Fruit fly (Drosophila melanogaster) whole organism, prepupa: ENCODE measurements around the gene Gr93a.

Experiments
- Blimp-1 ChIP-seq: fragments of 200-800 bp; sonication (Bioruptor generic); optimal IDR thresholded peaks from 3 replicates; lab custom pipeline; 2017; ENCODE audit warnings: missing biosample characterization, missing genetic modification characterization, mild to moderate bottlenecking, moderate library complexity, missing genetic modification reagents
- CG10631 ChIP-seq: fragments of 200-800 bp; sonication (Bioruptor generic); optimal IDR thresholded peaks from 2 replicates; lab custom pipeline; 2016; ENCODE audit warnings: missing biosample characterization, missing genetic modification characterization
- CG10669 ChIP-seq: fragments of 200-800 bp; sonication (Bioruptor generic); optimal IDR thresholded peaks from 3 replicates; lab custom pipeline; 2018; ENCODE audit warnings: missing biosample characterization, mild to moderate bottlenecking, missing genetic modification characterization, moderate library complexity
- CG11294 ChIP-seq: fragments of 200-800 bp; sonication (Bioruptor generic); IDR thresholded peaks from 2 replicates; pipeline ENCODE4 v1.3.6; 2022; ENCODE audit warnings: missing biosample characterization, missing genetic modification characterization
- CG11762 ChIP-seq: fragments of 200-800 bp; sonication (Bioruptor generic); optimal IDR thresholded peaks from 3 replicates; lab custom pipeline; 2016; ENCODE audit warnings: missing biosample characterization, missing genetic modification characterization; ENCODE audit not compliant: insufficient read depth
- CG11902 ChIP-seq: fragments of 200-800 bp; sonication (Bioruptor generic); optimal IDR thresholded peaks from 3 replicates; lab custom pipeline; 2016; ENCODE audit warnings: missing biosample characterization, missing genetic modification characterization
- CG15336 ChIP-seq: fragments of 200-800 bp; sonication (Bioruptor generic); IDR thresholded peaks from 2 replicates; pipeline ENCODE4 v1.3.6; 2022; ENCODE audit warnings: missing biosample characterization, missing genetic modification characterization
- CG16779 ChIP-seq: fragments of 200-800 bp; sonication (Bioruptor generic); optimal IDR thresholded peaks from 3 replicates; lab custom pipeline; 2017; ENCODE audit warnings: missing biosample characterization, mild to moderate bottlenecking, missing genetic modification characterization
- CG3032 ChIP-seq: fragments of 200-800 bp; optimal IDR thresholded peaks from 2 replicates; lab custom pipeline; 2019; ENCODE audit warnings: missing biosample characterization, mild to moderate bottlenecking, missing genetic modification characterization, moderate library complexity
- CG31627 ChIP-seq: fragments of 200-800 bp; sonication (Bioruptor generic); optimal IDR thresholded peaks from 3 replicates; lab custom pipeline; 2016; ENCODE audit warnings: missing biosample characterization, missing genetic modification characterization
- CG32006 ChIP-seq: fragments of 200-800 bp; sonication (Bioruptor generic); optimal IDR thresholded peaks from 3 replicates; lab custom pipeline; 2017; ENCODE audit warnings: missing biosample characterization, mild to moderate bottlenecking, missing genetic modification characterization
- CG6163 ChIP-seq: fragments of 200-800 bp; sonication (Bioruptor generic); IDR thresholded peaks from 3 replicates; pipeline ENCODE4 v1.3.6; 2022; ENCODE audit warnings: missing biosample characterization, missing genetic modification characterization
- CG6276 ChIP-seq: fragments of 200-800 bp; sonication (Bioruptor generic); optimal IDR thresholded peaks from 2 replicates; lab custom pipeline; 2017; ENCODE audit warnings: missing biosample characterization, mild to moderate bottlenecking, missing genetic modification characterization
- CG6792 ChIP-seq: fragments of 200-800 bp; sonication (Bioruptor generic); optimal IDR thresholded peaks from 3 replicates; lab custom pipeline; 2016; ENCODE audit warnings: missing biosample characterization, missing genetic modification characterization
- CG6808 ChIP-seq: fragments of 200-800 bp; sonication (Bioruptor generic); optimal IDR thresholded peaks from 3 replicates; lab custom pipeline; 2017; ENCODE audit warnings: missing biosample characterization, missing genetic modification characterization, mild to moderate bottlenecking, moderate library complexity, missing genetic modification reagents
- CG6854 ChIP-seq: fragments of 200-800 bp; sonication (Bioruptor generic); optimal IDR thresholded peaks from 2 replicates; lab custom pipeline; 2017; ENCODE audit warnings: missing biosample characterization, mild to moderate bottlenecking, missing genetic modification characterization
- CG7368 ChIP-seq: fragments of 200-800 bp; sonication (Bioruptor generic); optimal IDR thresholded peaks from 3 replicates; lab custom pipeline; 2016; ENCODE audit warnings: missing biosample characterization, missing genetic modification characterization
- CG8119 ChIP-seq: fragments of 200-800 bp; sonication (Bioruptor generic); IDR thresholded peaks from 3 replicates; pipeline ENCODE4 v1.3.6; 2022; ENCODE audit warnings: missing biosample characterization, missing genetic modification characterization
- CG8319 ChIP-seq: fragments of 200-800 bp; sonication (Bioruptor generic); optimal IDR thresholded peaks from 3 replicates; lab custom pipeline; 2016; ENCODE audit warnings: missing biosample characterization, missing genetic modification characterization
- CG9139 ChIP-seq: fragments of 200-800 bp; sonication (Bioruptor generic); optimal IDR thresholded peaks from 3 replicates; lab custom pipeline; 2017; ENCODE audit warnings: missing biosample characterization, mild to moderate bottlenecking, missing genetic modification characterization
- Eip75B ChIP-seq: fragments of 200-800 bp; sonication (Bioruptor generic); optimal IDR thresholded peaks from 3 replicates; lab custom pipeline; 2016; ENCODE audit warnings: missing biosample characterization, missing genetic modification characterization
- Eip78C ChIP-seq: fragments of 200-800 bp; sonication (Bioruptor generic); peaks from one replicate; lab custom pipeline; 2016; ENCODE audit warnings: missing biosample characterization, missing genetic modification characterization
- Eip93F ChIP-seq: fragments of 200-800 bp; sonication (Bioruptor generic); optimal IDR thresholded peaks from 2 replicates; lab custom pipeline; 2016; ENCODE audit warnings: missing biosample characterization, mild to moderate bottlenecking, missing genetic modification characterization
- Ets21C ChIP-seq: fragments of 200-800 bp; sonication (Bioruptor generic); optimal IDR thresholded peaks from 3 replicates; lab custom pipeline; 2016; ENCODE audit warnings: missing biosample characterization, missing genetic modification characterization
- Ets96B ChIP-seq: fragments of 200-800 bp; optimal IDR thresholded peaks from 2 replicates; lab custom pipeline; 2019; ENCODE audit warnings: missing biosample characterization, mild to moderate bottlenecking, missing genetic modification characterization, moderate library complexity
- Hr38 ChIP-seq: sonication (Bioruptor generic); optimal IDR thresholded peaks from 2 replicates; lab custom pipeline; 2016; ENCODE audit warnings: missing biosample characterization, missing genetic modification characterization
- Hr39 ChIP-seq: fragments of 200-800 bp; sonication (Bioruptor generic); optimal IDR thresholded peaks from 2 replicates; lab custom pipeline; 2016; ENCODE audit warnings: missing biosample characterization, missing genetic modification characterization
- Hr4 ChIP-seq: fragments of 200-800 bp; sonication (Bioruptor generic); optimal IDR thresholded peaks from 3 replicates; lab custom pipeline; 2016; ENCODE audit warnings: missing biosample characterization, missing genetic modification characterization
- Lpt ChIP-seq: fragments of 200-800 bp; sonication (Bioruptor generic); optimal IDR thresholded peaks from 3 replicates; lab custom pipeline; 2016; ENCODE audit warnings: missing biosample characterization, missing genetic modification characterization
- Met ChIP-seq: fragments of 200-800 bp; sonication (Bioruptor generic); optimal IDR thresholded peaks from 3 replicates; lab custom pipeline; 2016; ENCODE audit warnings: missing biosample characterization, missing genetic modification characterization
- OdsH ChIP-seq: fragments of 200-800 bp; sonication (Bioruptor generic); optimal IDR thresholded peaks from 3 replicates; lab custom pipeline; 2016; ENCODE audit warnings: missing biosample characterization, missing genetic modification characterization
- Smox ChIP-seq: fragments of 200-800 bp; sonication (Bioruptor generic); optimal IDR thresholded peaks from 3 replicates; lab custom pipeline; 2016; ENCODE audit warnings: missing biosample characterization, missing genetic modification characterization
- Sox102F ChIP-seq: fragments of 200-800 bp; sonication (Bioruptor generic); optimal IDR thresholded peaks from 2 replicates; lab custom pipeline; 2016; ENCODE audit warnings: missing biosample characterization, mild to moderate bottlenecking, missing genetic modification characterization
- Sox15 ChIP-seq: fragments of 200-800 bp; sonication (Bioruptor generic); optimal IDR thresholded peaks from 3 replicates; lab custom pipeline; 2016; ENCODE audit warnings: missing biosample characterization, missing genetic modification characterization
- achi ChIP-seq: fragments of 200-800 bp; sonication (Bioruptor generic); optimal IDR thresholded peaks from 3 replicates; lab custom pipeline; 2016; ENCODE audit warnings: missing biosample characterization, missing genetic modification characterization
- acj6 ChIP-seq: fragments of 200-800 bp; sonication (Bioruptor generic); optimal IDR thresholded peaks from 3 replicates; lab custom pipeline; 2016; ENCODE audit warnings: missing biosample characterization, missing genetic modification characterization
- cyc ChIP-seq: fragments of 200-800 bp; sonication (Bioruptor generic); optimal IDR thresholded peaks from 3 replicates; lab custom pipeline; 2016; ENCODE audit warnings: missing biosample characterization, missing genetic modification characterization
- dac ChIP-seq: fragments of 200-800 bp; sonication (Bioruptor generic); optimal IDR thresholded peaks from 2 replicates; lab custom pipeline; 2017; ENCODE audit warnings: missing biosample characterization, mild to moderate bottlenecking, missing genetic modification characterization
- dsx ChIP-seq: fragments of 200-800 bp; optimal IDR thresholded peaks from 3 replicates; lab custom pipeline; 2019; ENCODE audit warnings: missing biosample characterization, mild to moderate bottlenecking, missing genetic modification characterization, moderate library complexity; ENCODE audit not compliant: poor library complexity, severe bottlenecking
- eg ChIP-seq: fragments of 200-800 bp; sonication (Bioruptor generic); IDR thresholded peaks from 3 replicates; pipeline ENCODE4 v1.3.6; 2022; ENCODE audit warnings: missing biosample characterization, missing genetic modification characterization
- esn ChIP-seq: fragments of 200-800 bp; sonication (Bioruptor generic); optimal IDR thresholded peaks from 2 replicates; lab custom pipeline; 2016; ENCODE audit warnings: missing biosample characterization, mild to moderate bottlenecking, missing genetic modification characterization, moderate library complexity
- fd59A ChIP-seq: fragments of 200-800 bp; sonication (Bioruptor generic); optimal IDR thresholded peaks from 2 replicates; lab custom pipeline; 2017; ENCODE audit warnings: missing biosample characterization, mild to moderate bottlenecking, missing genetic modification characterization, missing genetic modification reagents
- fd85E ChIP-seq: fragments of 200-800 bp; sonication (Bioruptor generic); optimal IDR thresholded peaks from 3 replicates; lab custom pipeline; 2016; ENCODE audit warnings: missing biosample characterization, missing genetic modification characterization
- fkh ChIP-seq: fragments of 200-800 bp; sonication (Bioruptor generic); optimal IDR thresholded peaks from 3 replicates; lab custom pipeline; 2017; ENCODE audit warnings: missing biosample characterization, mild to moderate bottlenecking, missing genetic modification characterization, moderate library complexity
- net ChIP-seq: fragments of 200-800 bp; sonication (Bioruptor generic); optimal IDR thresholded peaks from 3 replicates; lab custom pipeline; 2016; ENCODE audit warnings: missing biosample characterization, missing genetic modification characterization
- pdm3 ChIP-seq: fragments of 200-800 bp; sonication (Bioruptor generic); optimal IDR thresholded peaks from 3 replicates; lab custom pipeline; 2016; ENCODE audit warnings: missing biosample characterization, missing genetic modification characterization
- spab ChIP-seq: fragments of 200-800 bp; sonication (Bioruptor generic); optimal IDR thresholded peaks from 2 replicates; lab custom pipeline; 2017; ENCODE audit warnings: missing biosample characterization, mild to moderate bottlenecking, missing genetic modification characterization, missing genetic modification reagents
- ss ChIP-seq, 2 experiments: fragments of 200-800 bp; sonication (Bioruptor generic); optimal IDR thresholded peaks; 2 replicates in 1 of 2; 3 replicates in 1 of 2; lab custom pipeline; 2017 to 2018; ENCODE audit warnings: mild to moderate bottlenecking in 2 of 2, missing biosample characterization in 2 of 2, missing genetic modification characterization in 2 of 2, moderate library complexity in 1 of 2
- svp ChIP-seq: fragments of 200-800 bp; sonication (Bioruptor generic); peaks from one replicate; lab custom pipeline; 2016; ENCODE audit warnings: missing biosample characterization, missing genetic modification characterization
- topi ChIP-seq: fragments of 200-800 bp; sonication (Bioruptor generic); optimal IDR thresholded peaks from 3 replicates; lab custom pipeline; 2016; ENCODE audit warnings: missing biosample characterization, missing genetic modification characterization
- vri ChIP-seq: fragments of 200-800 bp; sonication (Bioruptor generic); optimal IDR thresholded peaks from 3 replicates; lab custom pipeline; 2016; ENCODE audit warnings: missing biosample characterization, mild to moderate bottlenecking, missing genetic modification characterization

Gr93a gene

DNA sequence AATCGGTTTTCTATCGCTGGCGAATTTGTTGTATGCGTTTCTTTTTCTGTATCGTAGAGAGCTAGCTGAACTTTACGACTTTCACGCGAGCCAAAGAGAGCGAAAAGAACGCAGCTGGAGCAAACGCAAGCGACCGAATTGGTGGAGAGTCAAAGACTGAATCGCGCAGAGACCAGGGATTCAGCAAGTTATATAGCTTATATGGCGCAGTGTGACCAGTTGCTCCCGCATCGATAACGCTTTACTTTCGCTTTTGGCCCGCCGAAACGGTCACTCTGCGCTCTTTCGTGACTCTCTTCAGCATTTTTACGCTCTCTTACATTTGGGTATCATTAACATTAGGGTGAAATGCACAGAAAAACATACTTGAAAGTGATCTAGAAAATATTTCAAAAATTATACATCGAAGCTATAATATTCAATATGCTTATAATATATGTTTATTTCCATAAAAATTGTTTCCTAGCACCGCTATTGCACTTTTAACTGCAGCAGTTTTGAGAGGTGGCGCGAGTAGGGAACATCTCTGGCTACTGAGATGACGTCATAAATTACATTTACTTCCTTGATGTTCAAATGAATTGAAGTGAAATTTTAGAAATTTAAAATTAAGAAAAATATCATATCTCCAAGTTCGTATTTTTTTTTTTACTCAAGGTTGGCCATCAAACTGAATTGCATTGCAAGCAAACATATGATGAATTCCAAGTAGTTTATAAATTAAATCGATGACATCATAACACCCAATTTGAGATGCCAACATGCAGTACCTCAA is 24.0 kb downstream of the Gr93a start, which contains the start of gene glec:
TSS of gene glec (minus strand) at position 169 of the 775 bp plus-strand sequence.
- TF ChIP-seq CG3032 (tag; lab: Kevin White, UChicago) = no peak
- TF ChIP-seq topi = peak; percentile 36
- peak; percentile 43 for TF ChIP-seq Eip75B (GFP tag; lab: Kevin White, UChicago)
- TF ChIP-seq CG9139 = no peak
- TF ChIP-seq Lpt (GFP tag; lab: Kevin White, UChicago) = peak; percentile 27
- no peak for TF ChIP-seq CG11762 (GFP tag; lab: Kevin White, UChicago)
- no peak for TF ChIP-seq spab
- no peak for TF ChIP-seq cyc (GFP tag; lab: Kevin White, UChicago)
- no peak for TF ChIP-seq CG10669 (GFP tag; lab: Kevin White, UChicago)
- TF ChIP-seq Ets96B (tag; lab: Kevin White, UChicago) = no peak
- TF ChIP-seq CG31627 (GFP tag; lab: Kevin White, UChicago) = peak; percentile 26
- peak; percentile 59 for TF ChIP-seq Eip93F (GFP tag; lab: Kevin White, UChicago)
- peak; percentile 72 for TF ChIP-seq Met
- peak; percentile 92 for TF ChIP-seq Eip78C
- TF ChIP-seq Hr4 (GFP tag; lab: Kevin White, UChicago) = peak; percentile 69
- no peak for TF ChIP-seq CG11294
- peak; percentile 44 for TF ChIP-seq CG15336 (GFP tag; lab: Robert Waterston, UW)
- peak; percentile 65 for TF ChIP-seq eg (GFP tag; lab: Robert Waterston, UW)
- TF ChIP-seq dsx = peak; percentile 29
- peak; percentile 71 for TF ChIP-seq vri
- TF ChIP-seq CG11902 = no peak
- TF ChIP-seq achi (GFP tag; lab: Kevin White, UChicago) = peak; percentile 72
- no peak for TF ChIP-seq Hr38
- TF ChIP-seq pdm3 (GFP tag; lab: Kevin White, UChicago) = peak; percentile 69
- peak in 1 of 2 experiments; percentile 25 for TF ChIP-seq ss (GFP tag; optimal IDR thresholded peaks at IDR 0.05; lab: Kevin White, UChicago)
- TF ChIP-seq CG10631 = peak; percentile 42
- peak; percentile 41 for TF ChIP-seq CG6163 (GFP tag; lab: Robert Waterston, UW)
- TF ChIP-seq Sox15 (GFP tag; lab: Kevin White, UChicago) = peak; percentile 11
- peak; percentile 65 for TF ChIP-seq esn
- TF ChIP-seq CG8319 = no peak
- TF ChIP-seq acj6 (GFP tag; lab: Kevin White, UChicago) = peak; percentile 69
- TF ChIP-seq net = peak; percentile 35
- TF ChIP-seq Sox102F = peak; percentile 82
- TF ChIP-seq CG6276 (GFP tag; lab: Kevin White, UChicago) = peak; percentile 14
- no peak for TF ChIP-seq CG7368 (GFP tag; lab: Kevin White, UChicago)
- TF ChIP-seq OdsH (GFP tag; lab: Kevin White, UChicago) = peak; percentile 71
- peak; percentile 77 for TF ChIP-seq CG6854
- TF ChIP-seq fkh (GFP tag; lab: Kevin White, UChicago) = no peak
- no peak for TF ChIP-seq fd59A (GFP tag; lab: Kevin White, UChicago)
- TF ChIP-seq CG8119 (GFP tag; lab: Robert Waterston, UW) = peak; percentile 64
- TF ChIP-seq Ets21C (GFP tag; lab: Kevin White, UChicago) = no peak
- peak; percentile 60 for TF ChIP-seq CG32006
- TF ChIP-seq CG6808 (GFP tag; lab: Kevin White, UChicago) = no peak
- TF ChIP-seq Blimp-1 (GFP tag; lab: Kevin White, UChicago) = peak; percentile 99
- TF ChIP-seq dac (GFP tag; lab: Kevin White, UChicago) = peak; percentile 33
- peak; percentile 1 for TF ChIP-seq fd85E (GFP tag; lab: Kevin White, UChicago)
- TF ChIP-seq Smox (GFP tag; lab: Kevin White, UChicago) = peak; percentile 77
- TF ChIP-seq CG6792 (GFP tag; lab: Kevin White, UChicago) = peak; percentile 37
- TF ChIP-seq CG16779 = peak; percentile 27
- peak; percentile 47 for TF ChIP-seq Hr39 (GFP tag; lab: Kevin White, UChicago)
- TF ChIP-seq svp (GFP tag; lab: Kevin White, UChicago) = peak; percentile 84
